Worm (Caenorhabditis elegans): ENCODE data around the gene sdz-23.

sdz-23 gene

DNA sequence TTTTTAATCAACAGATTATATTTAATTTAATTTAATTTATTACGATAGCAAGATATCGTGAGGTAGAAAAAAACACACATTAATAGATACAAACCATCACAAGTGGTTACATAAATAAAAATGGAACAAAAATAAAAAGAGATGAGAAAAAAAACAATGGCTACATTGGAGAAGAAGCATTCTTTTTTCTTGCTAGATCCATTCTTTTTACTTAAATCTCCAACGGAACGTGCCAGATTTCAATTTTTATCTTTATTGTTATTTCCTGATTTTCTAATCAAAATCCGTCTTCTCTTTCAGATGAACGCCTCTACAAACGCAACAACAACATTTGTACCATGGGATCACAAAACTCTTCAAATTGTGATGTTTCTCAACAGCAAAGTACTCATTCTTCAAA, 44.2 kb downstream of the sdz-23 start, which contains the start of gene D1014.2:
Gene D1014.2, plus strand, starts transcription at position 301 of the 400 bp plus-strand sequence.
- TF ChIP-seq egl-44 (GFP tag; IDR thresholded peaks at IDR 0.05) (no peak), sptf-2 (GFP tag; optimal IDR thresholded peaks at IDR 0.05) (no peak), nfyb-1 (GFP tag; IDR thresholded peaks at IDR 0.05) (no peak), F52B5.7 (tag; optimal IDR thresholded peaks at IDR 0.05) (no peak), repo-1 (tag; optimal IDR thresholded peaks at IDR 0.05) (no peak), nhr-80 (tag; optimal IDR thresholded peaks at IDR 0.05) (no peak), F22D6.2 (tag; optimal IDR thresholded peaks at IDR 0.05) (no peak), lsl-1 (GFP tag; optimal IDR thresholded peaks at IDR 0.05) (no peak)

DNA sequence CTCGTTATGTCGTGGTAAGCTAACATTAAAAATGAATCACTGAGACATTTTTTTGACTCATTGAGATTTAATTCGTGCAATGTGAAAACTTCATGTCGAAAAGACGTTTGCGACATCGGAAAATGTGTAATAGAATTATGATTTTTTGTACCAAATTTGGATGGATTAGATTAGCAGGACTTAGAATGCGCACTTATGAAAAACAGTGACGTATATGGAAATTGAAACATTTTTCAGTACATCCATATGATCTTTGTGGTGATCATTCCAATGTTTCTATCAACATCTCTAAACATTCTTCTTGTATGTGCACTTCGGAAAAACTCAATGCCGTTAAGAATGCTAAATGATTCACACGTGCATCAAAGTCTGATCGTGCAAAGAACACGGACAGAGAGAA, 45.1 kb downstream of the sdz-23 start:
- TF ChIP-seq lag-1 (GFP tag; IDR thresholded peaks at IDR 0.05): no peak
- TF ChIP-seq sdz-38 (tag; optimal IDR thresholded peaks at IDR 0.05): no peak
- TF ChIP-seq attf-5 (GFP tag; optimal IDR thresholded peaks at IDR 0.05): no peak
- TF ChIP-seq F49E8.2 (tag; optimal IDR thresholded peaks at IDR 0.05; ENCODE audit: insufficient read depth): no peak
- no peak for TF ChIP-seq B0019.2 (GFP tag; conservative IDR thresholded peaks at IDR 0.05)
- no peak for TF ChIP-seq F52B5.7 (tag; optimal IDR thresholded peaks at IDR 0.05)
- no peak for TF ChIP-seq rpc-1 (optimal IDR thresholded peaks at IDR 0.05)
- no peak for TF ChIP-seq rpc-1 (tag; optimal IDR thresholded peaks at IDR 0.05)
- TF ChIP-seq cebp-2 (GFP tag; IDR thresholded peaks at IDR 0.05): no peak
- no peak for TF ChIP-seq chd-7 (tag; optimal IDR thresholded peaks at IDR 0.05)
- TF ChIP-seq madf-6 (GFP tag; IDR thresholded peaks at IDR 0.05): no peak
- TF ChIP-seq nfyb-1 (GFP tag; IDR thresholded peaks at IDR 0.05): no peak
- TF ChIP-seq bed-1 (GFP tag; IDR thresholded peaks at IDR 0.05): no peak

DNA sequence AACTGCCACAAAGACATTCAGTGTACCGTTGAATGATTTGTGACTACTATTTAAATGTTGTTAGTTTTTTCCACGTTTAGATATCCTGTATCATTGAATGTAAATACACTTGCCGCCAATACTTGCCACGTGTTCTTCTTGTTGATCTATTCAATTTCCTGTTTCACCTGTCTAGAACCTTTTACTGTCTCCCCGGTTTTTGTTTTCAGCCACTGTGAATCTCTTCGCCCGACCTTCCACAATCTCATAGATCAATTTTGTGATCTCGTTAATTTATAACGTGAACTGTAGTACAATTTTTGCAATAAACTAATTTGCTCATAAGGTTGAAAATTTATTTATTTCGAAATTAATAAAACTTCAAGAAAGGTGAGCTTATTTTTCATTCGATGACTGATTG, 45.9 kb downstream of the sdz-23 start, which contains the start of gene D1014.13:
Gene D1014.13, plus strand, starts transcription at position 301 of the 400 bp plus-strand sequence.
- TF ChIP-seq lin-35 (GFP tag; optimal IDR thresholded peaks at IDR 0.05): no peak
- no peak for TF ChIP-seq ets-4 (GFP tag; optimal IDR thresholded peaks at IDR 0.05)
- TF ChIP-seq atf-7 (tag; optimal IDR thresholded peaks at IDR 0.05): no peak
- no peak for TF ChIP-seq hrde-1 (tag; optimal IDR thresholded peaks at IDR 0.05; ENCODE audit: borderline replicate concordance)
- TF ChIP-seq sptf-2 (GFP tag; optimal IDR thresholded peaks at IDR 0.05): no peak
- no peak for TF ChIP-seq him-1 (tag; optimal IDR thresholded peaks at IDR 0.05)
- no peak for TF ChIP-seq let-607 (tag; optimal IDR thresholded peaks at IDR 0.05)
- TF ChIP-seq snpc-1.3 (tag; optimal IDR thresholded peaks at IDR 0.05; ENCODE audit: insufficient read depth): no peak
- TF ChIP-seq lin-40 (tag; optimal IDR thresholded peaks at IDR 0.05): no peak
- no peak for TF ChIP-seq mcd-1 (GFP tag; IDR thresholded peaks at IDR 0.05)
- TF ChIP-seq Y79H2A.3 (GFP tag; conservative IDR thresholded peaks at IDR 0.05): no peak
- no peak for TF ChIP-seq F37B4.10 (GFP tag; IDR thresholded peaks at IDR 0.05)
- TF ChIP-seq bed-2 (GFP tag; IDR thresholded peaks at IDR 0.05): no peak
